Worm (Caenorhabditis elegans) whole organism, dauer: ENCODE results near the gene H28G03.2.

Experiments used
- unc-62 ChIP-seq: sonication (generic microtip); optimal IDR thresholded peaks from 2 replicates; lab custom pipeline; 2017; ENCODE audit warnings: missing biosample characterization, missing genetic modification reagents, missing genetic modification characterization

Gene H28G03.2

ce11 chrX:5244041-5244440 lies 38.5 kb downstream of the H28G03.2 start, which contains the start of gene Y34B4A.7:
Gene Y34B4A.7 (plus strand): TSS chrX:5244337.
- TF ChIP-seq unc-62 (GFP tag; lab: Kevin White, UChicago): no peak

- no peak for TF ChIP-seq unc-62 (GFP tag; lab: Kevin White, UChicago)
Observed at ce11 chrX:5248754-5249153, 43.2 kb downstream of the H28G03.2 start.

- TF ChIP-seq unc-62 (GFP tag; lab: Kevin White, UChicago): no peak
Observed at ce11 chrX:5249603-5250002, 44.0 kb downstream of the H28G03.2 start, which contains the start of gene Y34B4A.10. Gene Y34B4A.10 (plus strand): TSS chrX:5249903.

DNA sequence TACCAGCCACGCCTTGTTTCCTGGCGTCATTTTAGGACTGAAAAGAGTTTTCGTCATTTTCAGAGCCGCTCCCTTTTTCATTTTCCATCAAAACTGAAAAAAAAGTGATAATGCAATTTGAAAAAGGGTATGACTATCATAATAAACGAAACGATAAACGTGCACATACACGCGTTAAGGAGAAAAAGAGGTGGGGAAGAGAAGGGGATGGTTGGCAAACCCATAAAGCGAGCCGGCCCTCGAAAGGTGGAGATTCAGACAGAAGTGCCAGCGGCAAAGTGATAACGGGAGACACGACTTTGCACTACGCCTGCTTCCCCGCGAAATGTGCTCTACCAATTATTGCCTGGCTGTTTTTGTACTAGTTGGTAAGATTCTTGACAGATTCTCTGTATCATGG lies 47.2 kb downstream of the H28G03.2 start, which contains the start of gene nspg-14:
Gene nspg-14 (plus strand): TSS at position 250 of the 400 bp plus-strand sequence.
- no peak for TF ChIP-seq unc-62 (GFP tag; lab: Kevin White, UChicago)

ce11 chrX:5254894-5255293 lies 49.3 kb downstream of the H28G03.2 start, which contains the start of gene nspg-13:
Gene nspg-13 (plus strand): TSS chrX:5255194.
- no peak for TF ChIP-seq unc-62 (GFP tag; lab: Kevin White, UChicago)

ce11 chrX:5255320-5255719 lies 49.8 kb downstream of the H28G03.2 start:
- TF ChIP-seq unc-62 (GFP tag; lab: Kevin White, UChicago): no peak

ce11 chrX:5256999-5257398 lies 51.4 kb downstream of the H28G03.2 start, which contains the start of gene nspg-12:
Gene nspg-12 (plus strand): TSS chrX:5257299.
- TF ChIP-seq unc-62 (GFP tag; lab: Kevin White, UChicago): no peak

DNA sequence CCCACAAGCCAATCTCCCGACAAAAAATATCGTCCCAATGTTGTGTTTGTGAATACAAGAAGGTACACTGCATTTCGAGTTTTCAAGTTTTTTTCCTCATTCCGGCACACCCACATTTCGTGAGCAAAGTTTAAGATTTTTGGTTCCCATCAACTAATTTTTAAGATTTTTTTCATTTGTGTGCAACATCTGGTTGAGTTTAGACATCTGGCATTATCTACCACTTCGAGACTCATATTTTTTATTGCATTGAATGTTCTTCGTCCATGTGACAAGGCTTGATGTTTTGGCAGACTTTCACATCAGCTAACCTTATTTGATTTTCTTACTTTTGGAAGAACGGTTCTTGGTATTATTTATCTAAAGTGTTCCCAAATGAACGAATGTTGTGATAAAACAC lies 54.8 kb downstream of the H28G03.2 start:
- no peak for TF ChIP-seq unc-62 (GFP tag; lab: Kevin White, UChicago)

DNA sequence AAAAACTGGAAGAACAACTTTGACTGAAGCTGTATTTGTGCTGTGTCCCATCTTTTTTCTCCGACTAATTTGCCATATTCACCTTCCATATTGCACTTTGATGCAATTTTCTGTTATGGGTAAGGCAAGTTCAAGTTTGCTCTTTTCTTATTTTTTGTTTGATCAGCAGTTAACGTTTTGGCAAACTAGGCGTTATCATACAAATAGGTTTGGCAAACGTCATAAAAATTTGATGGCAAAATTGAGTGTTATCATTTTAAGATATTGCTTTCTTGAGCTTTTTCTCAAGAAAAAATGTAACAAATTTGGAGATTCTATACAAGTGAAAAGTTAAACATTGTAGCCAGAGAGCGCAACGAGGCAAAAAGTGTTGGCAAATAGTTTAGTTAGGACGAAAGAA lies 56.5 kb downstream of the H28G03.2 start:
- TF ChIP-seq unc-62 (GFP tag; lab: Kevin White, UChicago): no peak

- TF ChIP-seq unc-62 (GFP tag; lab: Kevin White, UChicago): no peak
Observed at ce11 chrX:5263585-5263984, 58.0 kb downstream of the H28G03.2 start.

DNA sequence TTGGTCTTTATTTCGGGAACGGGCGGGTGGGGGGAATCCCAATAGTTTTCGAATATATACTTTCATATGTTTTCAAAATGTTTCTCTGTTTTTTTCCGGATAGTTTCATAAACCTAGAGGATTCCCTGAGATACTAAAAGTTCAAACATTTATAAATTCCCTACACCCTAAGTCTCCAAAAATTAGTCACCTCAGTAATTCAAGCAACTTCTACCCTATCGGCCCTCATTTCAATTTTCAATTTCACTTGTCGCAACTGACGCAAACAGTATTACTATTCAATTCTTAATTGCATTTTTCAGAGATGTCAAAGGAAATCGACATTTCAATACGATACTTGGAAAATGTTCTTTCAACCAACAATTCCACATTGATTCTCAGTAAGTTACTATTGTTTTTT lies 58.5 kb downstream of the H28G03.2 start, which contains the start of gene Y34B4A.4:
Gene Y34B4A.4 (plus strand): TSS at position 301 of the 400 bp plus-strand sequence.
- no peak for TF ChIP-seq unc-62 (GFP tag; lab: Kevin White, UChicago)

DNA sequence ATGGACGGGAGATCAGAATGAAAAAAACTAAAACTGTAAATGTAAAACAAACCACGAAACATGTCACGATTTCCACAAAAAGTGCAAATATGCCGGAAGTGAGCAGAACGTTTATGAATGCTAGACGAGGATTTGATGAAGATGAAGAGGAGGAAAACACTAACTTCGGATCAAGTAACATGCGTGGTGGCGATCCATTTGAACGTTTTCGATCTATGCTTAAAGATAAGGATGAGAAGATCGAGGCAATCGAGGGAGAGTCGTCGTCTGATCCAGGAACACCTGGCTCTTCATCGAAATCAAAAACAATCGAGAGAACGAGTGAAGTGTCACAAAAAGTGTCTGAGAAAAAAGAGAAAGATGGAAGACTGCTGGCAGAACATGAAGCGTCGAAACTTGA lies 59.8 kb downstream of the H28G03.2 start:
- no peak for TF ChIP-seq unc-62 (GFP tag; lab: Kevin White, UChicago)
